Worm (Caenorhabditis elegans) whole organism, late embryonic: ENCODE results near the gene vps-37.

ENCODE experiments used
- K09A11.1 ChIP-seq: sonication (generic microtip); optimal IDR thresholded peaks from 2 replicates; lab custom pipeline; 2017; ENCODE audit warnings: antibody characterized with exemption, mild to moderate bottlenecking, missing genetic modification characterization, missing compliant biosample characterization; ENCODE audit not compliant: insufficient read depth
- dmd-4 ChIP-seq: sonication (generic microtip); optimal IDR thresholded peaks from 2 replicates; lab custom pipeline; 2016; ENCODE audit warnings: borderline replicate concordance, missing genetic modification characterization, missing compliant biosample characterization
- elt-2 ChIP-seq: sonication (generic microtip); optimal IDR thresholded peaks from 2 replicates; lab custom pipeline; 2016; ENCODE audit warnings: missing genetic modification reagents, missing genetic modification characterization, missing compliant biosample characterization
- fkh-6 ChIP-seq: sonication (generic microtip); optimal IDR thresholded peaks from 2 replicates; lab custom pipeline; 2016; ENCODE audit warnings: missing genetic modification characterization, missing compliant biosample characterization
- lim-6 ChIP-seq: sonication (generic microtip); optimal IDR thresholded peaks from 2 replicates; lab custom pipeline; 2016; ENCODE audit warnings: missing genetic modification characterization, missing compliant biosample characterization
- madf-2 ChIP-seq: sonication (generic microtip); optimal IDR thresholded peaks from 2 replicates; lab custom pipeline; 2017; ENCODE audit warnings: missing genetic modification characterization, missing compliant biosample characterization
- mec-3 ChIP-seq: sonication (generic microtip); optimal IDR thresholded peaks from 2 replicates; lab custom pipeline; 2016; ENCODE audit warnings: borderline replicate concordance, missing genetic modification characterization, missing compliant biosample characterization
- nhr-11 ChIP-seq: fragments of 150-350 bp; optimal IDR thresholded peaks from 2 replicates; lab custom pipeline; 2014; ENCODE audit warnings: missing biosample characterization, missing genetic modification characterization
- pha-4 ChIP-seq: fragments of 150-350 bp; optimal IDR thresholded peaks from 2 replicates; lab custom pipeline; 2018; ENCODE audit warnings: missing biosample characterization, missing genetic modification reagents, missing genetic modification characterization
- ztf-16 ChIP-seq: sonication (generic microtip); optimal IDR thresholded peaks from 2 replicates; lab custom pipeline; 2017; ENCODE audit warnings: missing genetic modification characterization, missing compliant biosample characterization

DNA sequence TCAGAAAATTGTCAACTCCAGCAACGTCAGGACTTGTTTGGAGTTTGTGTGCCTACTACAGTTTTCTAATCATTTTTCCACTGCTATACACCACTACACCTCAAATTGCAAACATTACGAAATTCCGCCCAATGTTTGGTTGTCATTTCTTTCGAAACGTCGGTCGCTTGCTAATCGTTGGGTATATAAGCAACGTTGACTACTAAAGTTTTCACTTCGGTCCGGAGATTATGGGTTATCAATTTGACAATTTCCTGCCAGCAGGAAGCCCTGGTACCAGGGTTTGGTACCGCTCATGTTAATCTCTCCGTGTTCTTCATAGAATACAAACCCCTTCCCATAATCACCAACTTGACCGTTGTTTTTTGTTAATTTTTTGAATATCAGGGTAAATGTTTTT, 16.5 kb upstream of the vps-37 start:
- TF ChIP-seq nhr-11 (tag; lab: Kevin White, UChicago) (no peak), dmd-4 (tag; lab: Kevin White, UChicago) (no peak), madf-2 (tag; lab: Kevin White, UChicago) (no peak), mec-3 (no peak), fkh-6 (tag; lab: Kevin White, UChicago) (no peak), lim-6 (no peak), K09A11.1 (no peak), pha-4 (tag; lab: Kevin White, UChicago) (no peak), ztf-16 (tag; lab: Kevin White, UChicago) (no peak), elt-2 (tag; lab: Kevin White, UChicago) (no peak)
